Worm (Caenorhabditis elegans): ENCODE measurements around the gene fig-1.

fig-1 gene

ce11 chrV:10944903-10945302 lies 36.1 kb downstream of the fig-1 start:
- no peak for TF ChIP-seq vab-7 (GFP tag; IDR thresholded peaks at IDR 0.05)
- peak; percentile 70 for TF ChIP-seq fkh-10 (GFP tag; optimal IDR thresholded peaks at IDR 0.05)
- TF ChIP-seq lsy-2 (tag; optimal IDR thresholded peaks at IDR 0.05), result peak in 1 of 2 experiments; percentile 9
- peak; percentile 32 for TF ChIP-seq ces-1 (GFP tag; optimal IDR thresholded peaks at IDR 0.05)

DNA sequence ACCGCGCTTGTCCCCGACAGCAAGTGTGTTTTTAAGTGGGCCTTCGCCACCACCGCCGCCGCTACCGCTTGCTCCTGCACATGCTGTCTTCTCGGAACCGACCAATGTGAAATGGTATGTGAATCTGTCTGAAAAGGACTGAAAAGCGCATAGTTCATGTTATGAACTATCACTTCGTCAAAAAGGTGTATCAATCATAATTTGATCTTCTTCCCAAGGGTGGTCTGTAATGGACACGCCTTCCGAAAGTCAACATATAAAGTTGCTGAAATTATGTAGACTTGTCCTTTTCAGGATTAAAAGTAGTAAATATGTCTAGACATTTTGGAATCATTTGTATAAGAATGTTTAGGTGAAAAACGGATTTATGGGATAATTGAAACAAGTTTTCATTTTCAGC lies 38.9 kb downstream of the fig-1 start, which contains the start of gene zip-9:
Gene zip-9, plus strand, starts transcription at position 301 of the 400 bp plus-strand sequence.
- TF ChIP-seq unc-62 (GFP tag; optimal IDR thresholded peaks at IDR 0.05 in 1 of 2) (no peak), unc-62 (tag; optimal IDR thresholded peaks at IDR 0.05) (no peak), hmg-1.1 (GFP tag; IDR thresholded peaks at IDR 0.05) (no peak), ceh-44 (GFP tag; IDR thresholded peaks at IDR 0.05) (no peak), nhr-237 (tag; optimal IDR thresholded peaks at IDR 0.05) (no peak), Y75B8A.6 (GFP tag; IDR thresholded peaks at IDR 0.05) (0 out of 2 replicates have a peak, but pooled peaks have one; percentile 18), snpc-4 (tag; optimal IDR thresholded peaks at IDR 0.05) (no peak), tra-1 (GFP tag; IDR thresholded peaks at IDR 0.05) (no peak), arid-1 (GFP tag; conservative IDR thresholded peaks at IDR 0.05) (no peak)

DNA sequence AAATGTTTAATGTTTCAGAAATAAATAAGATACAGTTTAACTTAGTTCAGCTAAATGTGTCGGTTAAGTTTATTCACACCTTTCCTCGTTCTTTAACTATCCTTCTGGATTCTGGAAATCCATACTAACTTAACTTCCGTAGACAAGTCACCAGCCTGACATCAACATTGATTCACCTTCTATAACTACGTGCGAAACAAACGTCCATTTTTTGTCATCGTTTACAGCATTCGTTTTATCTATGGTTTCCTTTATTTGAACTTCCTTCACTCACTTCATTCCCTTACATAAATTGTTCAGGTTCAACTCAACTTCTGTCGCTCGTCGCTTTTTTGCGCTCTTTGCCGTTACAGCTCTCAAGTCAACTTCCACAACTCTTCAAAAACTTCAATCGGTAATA lies 39.9 kb downstream of the fig-1 start, which contains the start of gene F17C11.26:
Gene F17C11.26, plus strand, starts transcription at position 301 of the 400 bp plus-strand sequence.
- TF ChIP-seq hmg-1.1 (GFP tag; IDR thresholded peaks at IDR 0.05) (no peak), tra-1 (GFP tag; IDR thresholded peaks at IDR 0.05) (no peak), egl-27 (tag; optimal IDR thresholded peaks at IDR 0.05) (no peak), ceh-32 (tag; optimal IDR thresholded peaks at IDR 0.05; ENCODE audit: poor library complexity) (no peak), Y48G9A.11 (GFP tag; IDR thresholded peaks at IDR 0.05) (no peak), Y105C5A.15 (GFP tag; IDR thresholded peaks at IDR 0.05) (no peak), nhr-28 (tag; optimal IDR thresholded peaks at IDR 0.05) (no peak), ceh-82 (tag; optimal IDR thresholded peaks at IDR 0.05) (no peak), ztf-11 (tag; optimal IDR thresholded peaks at IDR 0.05) (no peak), zip-2 (tag; optimal IDR thresholded peaks at IDR 0.05) (no peak), Y5F2A.4 (GFP tag; optimal IDR thresholded peaks at IDR 0.05) (no peak), lin-15B (tag; optimal IDR thresholded peaks at IDR 0.05) (no peak), snpc-4 (tag; optimal IDR thresholded peaks at IDR 0.05) (no peak), sdz-12 (GFP tag; optimal IDR thresholded peaks at IDR 0.05) (no peak), F10B5.3 (tag; optimal IDR thresholded peaks at IDR 0.05) (no peak), rbr-2 (tag; optimal IDR thresholded peaks at IDR 0.05) (no peak), duxl-1 (tag; optimal IDR thresholded peaks at IDR 0.05; ENCODE audit: poor library complexity) (no peak), set-16 (GFP tag; IDR thresholded peaks at IDR 0.05) (no peak)

DNA sequence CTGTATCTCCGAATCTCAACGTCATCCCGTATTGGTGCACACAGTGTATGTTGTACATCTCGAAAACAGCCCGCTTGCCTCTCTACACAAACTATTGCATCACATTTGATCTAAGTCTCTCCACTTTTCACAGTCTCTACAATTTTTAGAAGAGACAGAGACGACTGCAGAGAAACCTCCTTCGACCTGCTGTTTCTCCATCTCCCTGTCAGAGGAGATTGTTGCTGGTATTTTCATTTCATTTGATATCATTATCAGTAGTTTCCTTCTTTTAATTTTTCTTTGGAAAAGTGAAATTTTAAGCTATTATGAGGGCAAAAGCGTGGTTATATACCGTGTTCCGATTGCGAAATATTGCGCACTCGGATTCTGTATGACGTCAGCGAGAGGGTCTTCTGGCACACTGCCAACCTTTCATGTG lies 40.4 kb downstream of the fig-1 start:
- TF ChIP-seq daf-8 (GFP tag; IDR thresholded peaks at IDR 0.05) (no peak), daf-19 (GFP tag; conservative IDR thresholded peaks at IDR 0.05) (0 out of 2 replicates have a peak, but pooled peaks have one; percentile 23), T26A8.4 (GFP tag; IDR thresholded peaks at IDR 0.05) (peak; percentile 77; the same call in 1 of the 2 replicates), mxl-2 (GFP tag; conservative IDR thresholded peaks at IDR 0.05) (no peak), nhr-10 (tag; optimal IDR thresholded peaks at IDR 0.05) (peak; percentile 71), zag-1 (tag; optimal IDR thresholded peaks at IDR 0.05) (no peak), ceh-32 (tag; optimal IDR thresholded peaks at IDR 0.05; ENCODE audit: poor library complexity) (no peak), set-16 (GFP tag; IDR thresholded peaks at IDR 0.05) (no peak), nhr-6 (tag; optimal IDR thresholded peaks at IDR 0.05) (peak; percentile 8), pha-4 (GFP tag; IDR thresholded peaks at IDR 0.05) (peak; percentile 82), pha-4 (tag; optimal IDR thresholded peaks at IDR 0.05) (no peak), mxl-3 (GFP tag; optimal IDR thresholded peaks at IDR 0.05) (peak; percentile 75), ctbp-1 (GFP tag; IDR thresholded peaks at IDR 0.05) (no peak), F37D6.2 (tag; optimal IDR thresholded peaks at IDR 0.05) (peak; percentile 33), hmg-1.1 (GFP tag; IDR thresholded peaks at IDR 0.05) (peak; percentile 55; the same call in 1 of the 2 replicates), madf-9 (GFP tag; conservative IDR thresholded peaks at IDR 0.05) (no peak), ceh-62 (tag; optimal IDR thresholded peaks at IDR 0.05) (no peak), F44E2.7 (GFP tag; IDR thresholded peaks at IDR 0.05) (no peak), tag-97 (GFP tag; IDR thresholded peaks at IDR 0.05) (no peak), cey-2 (tag; optimal IDR thresholded peaks at IDR 0.05; ENCODE audit: borderline replicate concordance, insufficient read depth) (peak; percentile 51), arid-1 (GFP tag; conservative IDR thresholded peaks at IDR 0.05) (0 out of 2 replicates have a peak, but pooled peaks have one; percentile 10), zip-2 (tag; optimal IDR thresholded peaks at IDR 0.05) (peak; percentile 96), Y105C5A.15 (GFP tag; IDR thresholded peaks at IDR 0.05) (no peak), ceh-82 (tag; optimal IDR thresholded peaks at IDR 0.05) (no peak), nhr-42 (GFP tag; IDR thresholded peaks at IDR 0.05) (no peak)

Data from whole organism, L4 larva.